Worm (Caenorhabditis elegans) whole organism, mixed stage, embryonic: Measurements from ENCODE around the gene ttc-7.
A peak's percentile ranks its signal among the peaks of the same experiment; 100 is the strongest.

ENCODE experiments used
- M03D4.4 ChIP-seq: sonication (generic microtip); optimal IDR thresholded peaks from 2 replicates; lab custom pipeline; 2017; ENCODE audit warnings: mild to moderate bottlenecking, missing genetic modification characterization, missing compliant biosample characterization
- bed-3 ChIP-seq: fragments of 200-800 bp; sonication (Bioruptor generic); optimal IDR thresholded peaks from 3 replicates; lab custom pipeline; 2018; ENCODE audit warnings: mild to moderate bottlenecking, missing genetic modification characterization, moderate library complexity, missing compliant biosample characterization
- blmp-1 ChIP-seq: fragments of 150-350 bp; optimal IDR thresholded peaks from 2 replicates; lab custom pipeline; 2014; ENCODE audit warnings: missing biosample characterization, missing genetic modification characterization
- ceh-39 ChIP-seq: fragments of 150-350 bp; optimal IDR thresholded peaks from 2 replicates; lab custom pipeline; 2014; ENCODE audit warnings: missing biosample characterization, missing genetic modification characterization
- ceh-43 ChIP-seq: fragments of 200-800 bp; sonication (Bioruptor generic); optimal IDR thresholded peaks from 2 replicates; lab custom pipeline; 2018; ENCODE audit warnings: mild to moderate bottlenecking, missing genetic modification characterization, moderate library complexity, missing compliant biosample characterization
- ceh-83 ChIP-seq: fragments of 200-800 bp; sonication (Bioruptor generic); optimal IDR thresholded peaks from 2 replicates; lab custom pipeline; 2018; ENCODE audit warnings: mild to moderate bottlenecking, missing genetic modification characterization, missing compliant biosample characterization
- ces-1 ChIP-seq: fragments of 150-350 bp; optimal IDR thresholded peaks from 2 replicates; lab custom pipeline; 2014; ENCODE audit warnings: missing biosample characterization, missing genetic modification reagents, missing genetic modification characterization
- cnd-1 ChIP-seq: fragments of 200-800 bp; sonication (Bioruptor generic); optimal IDR thresholded peaks from 2 replicates; lab custom pipeline; 2018; ENCODE audit warnings: mild to moderate bottlenecking, missing genetic modification characterization, missing compliant biosample characterization
- drap-1 ChIP-seq: fragments of 200-800 bp; sonication (Bioruptor generic); optimal IDR thresholded peaks from 3 replicates; lab custom pipeline; 2018; ENCODE audit warnings: mild to moderate bottlenecking, missing genetic modification characterization, missing compliant biosample characterization
- elt-1 ChIP-seq: sonication (generic microtip); optimal IDR thresholded peaks from 2 replicates; lab custom pipeline; 2017; ENCODE audit warnings: missing genetic modification characterization, mild to moderate bottlenecking, missing compliant biosample characterization, antibody characterized with exemption, moderate library complexity, borderline replicate concordance; ENCODE audit not compliant: insufficient read depth
- elt-3 ChIP-seq: fragments of 150-350 bp; optimal IDR thresholded peaks from 2 replicates; lab custom pipeline; 2014; ENCODE audit warnings: missing biosample characterization, missing genetic modification characterization
- flh-1 ChIP-seq: fragments of 200-800 bp; sonication (Bioruptor generic); optimal IDR thresholded peaks from 2 replicates; lab custom pipeline; 2018; ENCODE audit warnings: mild to moderate bottlenecking, missing genetic modification characterization, moderate library complexity, missing compliant biosample characterization
- ham-2 ChIP-seq: fragments of 200-800 bp; sonication (Bioruptor generic); optimal IDR thresholded peaks from 2 replicates; lab custom pipeline; 2018; ENCODE audit warnings: mild to moderate bottlenecking, missing genetic modification characterization, missing compliant biosample characterization
- hlh-1 ChIP-seq: fragments of 150-350 bp; optimal IDR thresholded peaks from 2 replicates; lab custom pipeline; 2014; ENCODE audit warnings: missing biosample characterization, missing genetic modification reagents, missing genetic modification characterization
- lin-13 ChIP-seq: fragments of 150-350 bp; optimal IDR thresholded peaks from 2 replicates; lab custom pipeline; 2014; ENCODE audit warnings: missing biosample characterization, missing genetic modification characterization
- lin-32 ChIP-seq: fragments of 200-800 bp; sonication (Bioruptor generic); optimal IDR thresholded peaks from 2 replicates; lab custom pipeline; 2018; ENCODE audit warnings: mild to moderate bottlenecking, missing genetic modification characterization, missing compliant biosample characterization
- lsy-2 ChIP-seq: fragments of 150-350 bp; optimal IDR thresholded peaks from 2 replicates; lab custom pipeline; 2014; ENCODE audit warnings: missing biosample characterization, missing genetic modification characterization
- mab-5 ChIP-seq: fragments of 150-350 bp; optimal IDR thresholded peaks from 2 replicates; lab custom pipeline; 2014; ENCODE audit warnings: missing biosample characterization, missing genetic modification characterization
- mep-1 ChIP-seq: fragments of 150-350 bp; optimal IDR thresholded peaks from 2 replicates; lab custom pipeline; 2017; ENCODE audit warnings: missing biosample characterization, missing genetic modification reagents, missing genetic modification characterization, inconsistent platforms
- mls-2 ChIP-seq: sonication (generic microtip); optimal IDR thresholded peaks from 2 replicates; lab custom pipeline; 2016; ENCODE audit warnings: mild to moderate bottlenecking, missing genetic modification characterization, moderate library complexity, missing compliant biosample characterization
- nhr-12 ChIP-seq: fragments of 150-350 bp; optimal IDR thresholded peaks from 2 replicates; lab custom pipeline; 2014; ENCODE audit warnings: missing biosample characterization, missing genetic modification characterization
- nhr-2 ChIP-seq: fragments of 150-350 bp; optimal IDR thresholded peaks from 2 replicates; lab custom pipeline; 2014; ENCODE audit warnings: missing biosample characterization, missing genetic modification characterization
- nhr-237 ChIP-seq: fragments of 150-350 bp; optimal IDR thresholded peaks from 2 replicates; lab custom pipeline; 2014; ENCODE audit warnings: missing biosample characterization, missing genetic modification characterization
- nhr-28 ChIP-seq: fragments of 150-350 bp; optimal IDR thresholded peaks from 2 replicates; lab custom pipeline; 2014; ENCODE audit warnings: missing biosample characterization, missing genetic modification characterization
- nhr-76 ChIP-seq: sonication (generic microtip); optimal IDR thresholded peaks from 2 replicates; lab custom pipeline; 2017; ENCODE audit warnings: missing biosample characterization, missing genetic modification characterization
- pha-4 ChIP-seq: fragments of 150-350 bp; optimal IDR thresholded peaks from 2 replicates; lab custom pipeline; 2018; ENCODE audit warnings: missing biosample characterization, missing genetic modification reagents, missing genetic modification characterization
- sem-2 ChIP-seq: fragments of 200-800 bp; sonication (Bioruptor generic); optimal IDR thresholded peaks from 2 replicates; lab custom pipeline; 2018; ENCODE audit warnings: mild to moderate bottlenecking, missing genetic modification characterization, missing compliant biosample characterization
- snpc-4 ChIP-seq: fragments of 150-350 bp; optimal IDR thresholded peaks from 2 replicates; lab custom pipeline; 2014; ENCODE audit warnings: missing biosample characterization, missing genetic modification characterization
- sptf-1 ChIP-seq: sonication (generic microtip); optimal IDR thresholded peaks from 2 replicates; lab custom pipeline; 2017; ENCODE audit warnings: mild to moderate bottlenecking, missing genetic modification characterization, moderate library complexity, missing compliant biosample characterization
- tbx-8 ChIP-seq: fragments of 200-800 bp; sonication (Bioruptor generic); optimal IDR thresholded peaks from 2 replicates; lab custom pipeline; 2018; ENCODE audit warnings: mild to moderate bottlenecking, missing genetic modification characterization, moderate library complexity, missing compliant biosample characterization
- unc-120 ChIP-seq: sonication (generic microtip); optimal IDR thresholded peaks from 2 replicates; lab custom pipeline; 2017; ENCODE audit warnings: missing genetic modification characterization, missing compliant biosample characterization; ENCODE audit not compliant: poor library complexity, severe bottlenecking
- unc-39 ChIP-seq: fragments of 150-350 bp; optimal IDR thresholded peaks from 2 replicates; lab custom pipeline; 2014; ENCODE audit warnings: missing biosample characterization, missing genetic modification characterization
- unc-62 ChIP-seq: fragments of 150-350 bp; optimal IDR thresholded peaks from 2 replicates; lab custom pipeline; 2014; ENCODE audit warnings: missing biosample characterization, missing genetic modification reagents, missing genetic modification characterization
- zip-8 ChIP-seq: fragments of 150-350 bp; optimal IDR thresholded peaks from 2 replicates; lab custom pipeline; 2014; ENCODE audit warnings: missing biosample characterization, missing genetic modification characterization
- ztf-11 ChIP-seq: fragments of 150-350 bp; optimal IDR thresholded peaks from 2 replicates; lab custom pipeline; 2014; ENCODE audit warnings: missing biosample characterization, missing genetic modification characterization

ttc-7 gene

ce11 chrIII:1855092-1855491 is 5.1 kb upstream of the ttc-7 start, which contains the start of gene hlh-33:
Gene hlh-33 (plus strand): TSS chrIII:1855392.
- TF ChIP-seq ces-1 (no peak), tbx-8 (GFP tag; lab: Kevin White, UChicago) (no peak), nhr-2 (tag; lab: Kevin White, UChicago) (no peak), sem-2 (GFP tag; lab: Kevin White, UChicago) (no peak), pha-4 (tag; lab: Kevin White, UChicago) (no peak), mab-5 (no peak), ceh-43 (no peak), lin-32 (GFP tag; lab: Kevin White, UChicago) (no peak), M03D4.4 (tag; lab: Kevin White, UChicago) (no peak)

DNA sequence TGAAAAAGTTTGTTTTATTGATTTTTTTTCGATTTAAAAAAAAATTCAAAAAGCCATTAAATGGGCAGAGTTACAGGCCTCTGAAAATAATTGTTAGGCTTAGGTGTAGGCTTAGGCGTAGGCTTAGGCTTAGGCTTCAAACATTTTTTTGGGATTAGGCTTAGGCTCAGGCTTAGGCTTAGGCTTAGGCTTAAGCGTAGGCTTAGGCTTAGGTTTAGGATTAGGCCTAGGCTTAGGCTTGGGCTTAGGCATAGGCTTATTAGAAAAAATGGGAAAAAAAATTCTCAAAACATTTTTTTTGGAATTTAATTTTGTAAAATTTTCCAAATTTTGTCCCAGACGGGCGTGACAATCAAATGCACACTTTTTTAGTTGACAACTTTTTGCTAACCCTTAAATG is 4.1 kb upstream of the ttc-7 start:
- TF ChIP-seq nhr-76 (tag; lab: Kevin White, UChicago) (no peak), ceh-43 (no peak), lin-13 (tag; lab: Kevin White, UChicago) (no peak), cnd-1 (no peak), bed-3 (GFP tag; lab: Kevin White, UChicago) (no peak), flh-1 (GFP tag; lab: Kevin White, UChicago) (no peak), mep-1 (tag; lab: Kevin White, UChicago) (no peak), blmp-1 (no peak)
- TF ChIP-seq, all 35 proteins: peak for 0

- no peak for TF ChIP-seq ztf-11 (tag; lab: Kevin White, UChicago)
- no peak for TF ChIP-seq snpc-4 (tag; lab: Kevin White, UChicago)
- no peak for TF ChIP-seq flh-1 (GFP tag; lab: Kevin White, UChicago)
- no peak for TF ChIP-seq drap-1
- TF ChIP-seq unc-120 (tag; lab: Kevin White, UChicago): no peak
- TF ChIP-seq M03D4.4 (tag; lab: Kevin White, UChicago): no peak
- no peak for TF ChIP-seq mep-1 (tag; lab: Kevin White, UChicago)
- TF ChIP-seq, all 35 proteins: peak for 0
These were observed 3.5 kb upstream of the ttc-7 start for ce11 chrIII:1856679-1857078.

DNA sequence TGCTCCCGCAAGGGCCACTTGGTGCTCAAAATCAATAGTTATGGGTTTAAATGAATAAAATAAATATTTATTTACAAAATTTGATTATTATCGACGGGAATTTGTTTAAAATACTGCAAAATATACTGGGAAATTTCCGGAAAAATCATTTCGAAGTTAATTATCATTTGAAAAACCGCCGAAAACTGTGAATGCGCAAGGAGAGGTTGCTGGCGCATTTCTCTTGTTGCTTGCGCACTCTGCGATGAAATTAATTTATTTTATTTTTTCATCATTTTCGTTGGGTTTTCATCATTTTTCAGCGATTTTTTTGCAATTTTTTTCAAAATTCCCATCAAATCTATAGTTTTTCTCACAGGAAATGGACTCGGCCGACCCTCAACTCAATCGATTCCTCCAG is 697 bp upstream of the ttc-7 start, which contains the start of gene ddp-1:
ddp-1 (plus strand) TSS at position 357 of the 400 bp plus-strand sequence.
- peak; percentile 16 for TF ChIP-seq mab-5
- TF ChIP-seq bed-3 (GFP tag; lab: Kevin White, UChicago): peak; percentile 71
- peak; percentile 59 for TF ChIP-seq lin-32 (GFP tag; lab: Kevin White, UChicago)
- peak; percentile 95 for TF ChIP-seq sptf-1 (tag; lab: Kevin White, UChicago)
- TF ChIP-seq lsy-2 (tag; lab: Kevin White, UChicago): peak; percentile 84
- peak; percentile 21 for TF ChIP-seq sem-2 (GFP tag; lab: Kevin White, UChicago)
- TF ChIP-seq mep-1 (tag; lab: Kevin White, UChicago): peak; percentile 97
- peak; percentile 83 for TF ChIP-seq pha-4 (tag; lab: Kevin White, UChicago)
- TF ChIP-seq mls-2 (tag; lab: Kevin White, UChicago): peak; percentile 89
- TF ChIP-seq nhr-76 (tag; lab: Kevin White, UChicago): no peak
- TF ChIP-seq snpc-4 (tag; lab: Kevin White, UChicago): no peak
- TF ChIP-seq nhr-237 (tag; lab: Kevin White, UChicago): peak; percentile 70
- peak; percentile 83 for TF ChIP-seq ceh-83
- no peak for TF ChIP-seq elt-3
- TF ChIP-seq M03D4.4 (tag; lab: Kevin White, UChicago): peak; percentile 86
- TF ChIP-seq cnd-1: peak; percentile 87
- TF ChIP-seq ceh-43: peak; percentile 85
- TF ChIP-seq blmp-1: no peak
- peak; percentile 99 for TF ChIP-seq lin-13 (tag; lab: Kevin White, UChicago)
- peak; percentile 52 for TF ChIP-seq tbx-8 (GFP tag; lab: Kevin White, UChicago)
- peak; percentile 25 for TF ChIP-seq hlh-1 (tag; lab: Kevin White, UChicago)
- peak; percentile 88 for TF ChIP-seq ces-1
- peak; percentile 54 for TF ChIP-seq flh-1 (GFP tag; lab: Kevin White, UChicago)
- peak; percentile 73 for TF ChIP-seq ceh-39
- peak; percentile 67 for TF ChIP-seq unc-120 (tag; lab: Kevin White, UChicago)
- TF ChIP-seq nhr-28 (tag; lab: Kevin White, UChicago): no peak
- TF ChIP-seq elt-1 (tag; lab: Kevin White, UChicago): no peak
- TF ChIP-seq nhr-2 (tag; lab: Kevin White, UChicago): peak; percentile 2
- TF ChIP-seq unc-62 (GFP tag; lab: Kevin White, UChicago): peak; percentile 6
- peak; percentile 30 for TF ChIP-seq ham-2 (GFP tag; lab: Kevin White, UChicago)
- TF ChIP-seq nhr-12 (tag; lab: Kevin White, UChicago): no peak
- TF ChIP-seq drap-1: peak; percentile 83
- peak; percentile 47 for TF ChIP-seq ztf-11 (tag; lab: Kevin White, UChicago)
- TF ChIP-seq unc-39: no peak
- TF ChIP-seq zip-8 (tag; lab: Kevin White, UChicago): no peak
